Fruit fly (Drosophila melanogaster) whole organism, prepupa: ENCODE measurements around the gene eIF3g1.

Source experiments
- Blimp-1 ChIP-seq: fragments of 200-800 bp; sonication (Bioruptor generic); optimal IDR thresholded peaks from 3 replicates; lab custom pipeline; 2017; ENCODE audit warnings: missing biosample characterization, missing genetic modification characterization, mild to moderate bottlenecking, moderate library complexity, missing genetic modification reagents
- CG10631 ChIP-seq: fragments of 200-800 bp; sonication (Bioruptor generic); optimal IDR thresholded peaks from 2 replicates; lab custom pipeline; 2016; ENCODE audit warnings: missing biosample characterization, missing genetic modification characterization
- CG10669 ChIP-seq: fragments of 200-800 bp; sonication (Bioruptor generic); optimal IDR thresholded peaks from 3 replicates; lab custom pipeline; 2018; ENCODE audit warnings: missing biosample characterization, mild to moderate bottlenecking, missing genetic modification characterization, moderate library complexity
- CG11762 ChIP-seq: fragments of 200-800 bp; sonication (Bioruptor generic); optimal IDR thresholded peaks from 3 replicates; lab custom pipeline; 2016; ENCODE audit warnings: missing biosample characterization, missing genetic modification characterization; ENCODE audit not compliant: insufficient read depth
- CG11902 ChIP-seq: fragments of 200-800 bp; sonication (Bioruptor generic); optimal IDR thresholded peaks from 3 replicates; lab custom pipeline; 2016; ENCODE audit warnings: missing biosample characterization, missing genetic modification characterization
- CG15336 ChIP-seq: fragments of 200-800 bp; sonication (Bioruptor generic); IDR thresholded peaks from 2 replicates; pipeline ENCODE4 v1.3.6; 2022; ENCODE audit warnings: missing biosample characterization, missing genetic modification characterization
- CG1621 ChIP-seq: fragments of 200-800 bp; sonication (Bioruptor generic); optimal IDR thresholded peaks from 3 replicates; lab custom pipeline; 2018; ENCODE audit warnings: missing biosample characterization, mild to moderate bottlenecking, missing genetic modification characterization
- CG16779 ChIP-seq: fragments of 200-800 bp; sonication (Bioruptor generic); optimal IDR thresholded peaks from 3 replicates; lab custom pipeline; 2017; ENCODE audit warnings: missing biosample characterization, mild to moderate bottlenecking, missing genetic modification characterization
- CG3032 ChIP-seq: fragments of 200-800 bp; optimal IDR thresholded peaks from 2 replicates; lab custom pipeline; 2019; ENCODE audit warnings: missing biosample characterization, mild to moderate bottlenecking, missing genetic modification characterization, moderate library complexity
- CG31627 ChIP-seq: fragments of 200-800 bp; sonication (Bioruptor generic); optimal IDR thresholded peaks from 3 replicates; lab custom pipeline; 2016; ENCODE audit warnings: missing biosample characterization, missing genetic modification characterization
- CG32006 ChIP-seq: fragments of 200-800 bp; sonication (Bioruptor generic); optimal IDR thresholded peaks from 3 replicates; lab custom pipeline; 2017; ENCODE audit warnings: missing biosample characterization, mild to moderate bottlenecking, missing genetic modification characterization
- CG3919 ChIP-seq: fragments of 200-800 bp; sonication (Bioruptor generic); optimal IDR thresholded peaks from 3 replicates; lab custom pipeline; 2016; ENCODE audit warnings: missing biosample characterization, missing genetic modification characterization
- CG4318 ChIP-seq: fragments of 200-800 bp; sonication (Bioruptor generic); optimal IDR thresholded peaks from 3 replicates; lab custom pipeline; 2017; ENCODE audit warnings: missing biosample characterization, mild to moderate bottlenecking, missing genetic modification characterization
- CG6163 ChIP-seq: fragments of 200-800 bp; sonication (Bioruptor generic); IDR thresholded peaks from 3 replicates; pipeline ENCODE4 v1.3.6; 2022; ENCODE audit warnings: missing biosample characterization, missing genetic modification characterization
- CG6276 ChIP-seq: fragments of 200-800 bp; sonication (Bioruptor generic); optimal IDR thresholded peaks from 2 replicates; lab custom pipeline; 2017; ENCODE audit warnings: missing biosample characterization, mild to moderate bottlenecking, missing genetic modification characterization
- CG6792 ChIP-seq: fragments of 200-800 bp; sonication (Bioruptor generic); optimal IDR thresholded peaks from 3 replicates; lab custom pipeline; 2016; ENCODE audit warnings: missing biosample characterization, missing genetic modification characterization
- CG6808 ChIP-seq: fragments of 200-800 bp; sonication (Bioruptor generic); optimal IDR thresholded peaks from 3 replicates; lab custom pipeline; 2017; ENCODE audit warnings: missing biosample characterization, missing genetic modification characterization, mild to moderate bottlenecking, moderate library complexity, missing genetic modification reagents
- CG6854 ChIP-seq: fragments of 200-800 bp; sonication (Bioruptor generic); optimal IDR thresholded peaks from 2 replicates; lab custom pipeline; 2017; ENCODE audit warnings: missing biosample characterization, mild to moderate bottlenecking, missing genetic modification characterization
- CG7368 ChIP-seq: fragments of 200-800 bp; sonication (Bioruptor generic); optimal IDR thresholded peaks from 3 replicates; lab custom pipeline; 2016; ENCODE audit warnings: missing biosample characterization, missing genetic modification characterization
- CG8119 ChIP-seq: fragments of 200-800 bp; sonication (Bioruptor generic); IDR thresholded peaks from 3 replicates; pipeline ENCODE4 v1.3.6; 2022; ENCODE audit warnings: missing biosample characterization, missing genetic modification characterization
- CG8319 ChIP-seq: fragments of 200-800 bp; sonication (Bioruptor generic); optimal IDR thresholded peaks from 3 replicates; lab custom pipeline; 2016; ENCODE audit warnings: missing biosample characterization, missing genetic modification characterization
- CG8632 ChIP-seq: fragments of 200-800 bp; sonication (Bioruptor generic); optimal IDR thresholded peaks from 3 replicates; lab custom pipeline; 2016; ENCODE audit warnings: missing biosample characterization, missing genetic modification characterization
- CG9139 ChIP-seq: fragments of 200-800 bp; sonication (Bioruptor generic); optimal IDR thresholded peaks from 3 replicates; lab custom pipeline; 2017; ENCODE audit warnings: missing biosample characterization, mild to moderate bottlenecking, missing genetic modification characterization
- Ets21C ChIP-seq: fragments of 200-800 bp; sonication (Bioruptor generic); optimal IDR thresholded peaks from 3 replicates; lab custom pipeline; 2016; ENCODE audit warnings: missing biosample characterization, missing genetic modification characterization
- Ets96B ChIP-seq: fragments of 200-800 bp; optimal IDR thresholded peaks from 2 replicates; lab custom pipeline; 2019; ENCODE audit warnings: missing biosample characterization, mild to moderate bottlenecking, missing genetic modification characterization, moderate library complexity
- Gug ChIP-seq: fragments of 200-800 bp; sonication (Bioruptor generic); IDR thresholded peaks from 2 replicates; pipeline ENCODE4 v1.3.6; 2022; ENCODE audit warnings: missing biosample characterization, missing genetic modification characterization
- Hr38 ChIP-seq: sonication (Bioruptor generic); optimal IDR thresholded peaks from 2 replicates; lab custom pipeline; 2016; ENCODE audit warnings: missing biosample characterization, missing genetic modification characterization
- Hr4 ChIP-seq: fragments of 200-800 bp; sonication (Bioruptor generic); optimal IDR thresholded peaks from 3 replicates; lab custom pipeline; 2016; ENCODE audit warnings: missing biosample characterization, missing genetic modification characterization
- Lpt ChIP-seq: fragments of 200-800 bp; sonication (Bioruptor generic); optimal IDR thresholded peaks from 3 replicates; lab custom pipeline; 2016; ENCODE audit warnings: missing biosample characterization, missing genetic modification characterization
- OdsH ChIP-seq: fragments of 200-800 bp; sonication (Bioruptor generic); optimal IDR thresholded peaks from 3 replicates; lab custom pipeline; 2016; ENCODE audit warnings: missing biosample characterization, missing genetic modification characterization
- Smox ChIP-seq: fragments of 200-800 bp; sonication (Bioruptor generic); optimal IDR thresholded peaks from 3 replicates; lab custom pipeline; 2016; ENCODE audit warnings: missing biosample characterization, missing genetic modification characterization
- Sox102F ChIP-seq: fragments of 200-800 bp; sonication (Bioruptor generic); optimal IDR thresholded peaks from 2 replicates; lab custom pipeline; 2016; ENCODE audit warnings: missing biosample characterization, mild to moderate bottlenecking, missing genetic modification characterization
- Sox14 ChIP-seq: fragments of 200-800 bp; sonication (Bioruptor generic); optimal IDR thresholded peaks from 3 replicates; lab custom pipeline; 2016; ENCODE audit warnings: missing biosample characterization, missing genetic modification characterization
- Sox15 ChIP-seq: fragments of 200-800 bp; sonication (Bioruptor generic); optimal IDR thresholded peaks from 3 replicates; lab custom pipeline; 2016; ENCODE audit warnings: missing biosample characterization, missing genetic modification characterization
- acj6 ChIP-seq: fragments of 200-800 bp; sonication (Bioruptor generic); optimal IDR thresholded peaks from 3 replicates; lab custom pipeline; 2016; ENCODE audit warnings: missing biosample characterization, missing genetic modification characterization
- cyc ChIP-seq: fragments of 200-800 bp; sonication (Bioruptor generic); optimal IDR thresholded peaks from 3 replicates; lab custom pipeline; 2016; ENCODE audit warnings: missing biosample characterization, missing genetic modification characterization
- dsx ChIP-seq: fragments of 200-800 bp; optimal IDR thresholded peaks from 3 replicates; lab custom pipeline; 2019; ENCODE audit warnings: missing biosample characterization, mild to moderate bottlenecking, missing genetic modification characterization, moderate library complexity; ENCODE audit not compliant: poor library complexity, severe bottlenecking
- eg ChIP-seq: fragments of 200-800 bp; sonication (Bioruptor generic); IDR thresholded peaks from 3 replicates; pipeline ENCODE4 v1.3.6; 2022; ENCODE audit warnings: missing biosample characterization, missing genetic modification characterization
- esn ChIP-seq: fragments of 200-800 bp; sonication (Bioruptor generic); optimal IDR thresholded peaks from 2 replicates; lab custom pipeline; 2016; ENCODE audit warnings: missing biosample characterization, mild to moderate bottlenecking, missing genetic modification characterization, moderate library complexity
- fd85E ChIP-seq: fragments of 200-800 bp; sonication (Bioruptor generic); optimal IDR thresholded peaks from 3 replicates; lab custom pipeline; 2016; ENCODE audit warnings: missing biosample characterization, missing genetic modification characterization
- fkh ChIP-seq: fragments of 200-800 bp; sonication (Bioruptor generic); optimal IDR thresholded peaks from 3 replicates; lab custom pipeline; 2017; ENCODE audit warnings: missing biosample characterization, mild to moderate bottlenecking, missing genetic modification characterization, moderate library complexity
- lz ChIP-seq: fragments of 200-800 bp; sonication (Bioruptor generic); optimal IDR thresholded peaks from 3 replicates; lab custom pipeline; 2016; ENCODE audit warnings: missing biosample characterization, missing genetic modification characterization
- pdm3 ChIP-seq: fragments of 200-800 bp; sonication (Bioruptor generic); optimal IDR thresholded peaks from 3 replicates; lab custom pipeline; 2016; ENCODE audit warnings: missing biosample characterization, missing genetic modification characterization
- ss ChIP-seq, 2 experiments: fragments of 200-800 bp; sonication (Bioruptor generic); optimal IDR thresholded peaks; 2 replicates in 1 of 2; 3 replicates in 1 of 2; lab custom pipeline; 2017 to 2018; ENCODE audit warnings: mild to moderate bottlenecking in 2 of 2, missing biosample characterization in 2 of 2, missing genetic modification characterization in 2 of 2, moderate library complexity in 1 of 2
- vri ChIP-seq: fragments of 200-800 bp; sonication (Bioruptor generic); optimal IDR thresholded peaks from 3 replicates; lab custom pipeline; 2016; ENCODE audit warnings: missing biosample characterization, mild to moderate bottlenecking, missing genetic modification characterization

The eIF3g1 gene

DNA sequence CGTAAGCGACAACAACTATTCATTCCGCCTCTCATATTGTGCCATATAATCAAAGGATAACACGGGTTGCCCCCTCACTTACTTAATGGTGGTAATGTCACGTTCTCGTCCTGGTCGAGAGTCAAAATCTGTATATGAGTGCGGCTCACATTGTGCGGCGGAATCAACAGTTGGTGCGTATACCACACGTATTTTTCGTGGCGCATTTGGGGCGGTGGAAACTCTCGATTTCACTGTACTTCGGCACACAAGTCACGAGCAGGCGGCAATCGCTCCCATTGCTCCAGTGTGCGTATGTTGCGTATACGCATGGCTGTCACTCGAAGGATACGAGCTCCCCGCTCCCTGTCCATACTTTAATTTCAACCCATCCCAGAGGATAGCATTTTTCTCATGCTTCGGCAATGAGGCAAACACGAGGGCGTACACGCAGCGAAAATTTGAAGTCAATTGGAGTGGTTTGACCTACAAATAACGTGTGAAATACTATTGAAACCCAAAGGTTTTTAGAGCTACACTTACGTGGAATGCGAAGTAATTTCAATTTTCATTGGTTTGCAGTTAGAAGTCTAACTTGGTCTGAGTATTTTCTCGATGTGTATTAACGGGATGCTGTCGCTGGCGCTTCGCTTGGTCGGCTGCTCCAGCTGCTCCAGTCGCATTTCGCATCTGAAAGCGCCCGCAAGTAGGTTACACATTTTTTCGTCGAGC is 28.2 kb downstream of the eIF3g1 start (continued):
- TF ChIP-seq Lpt (GFP tag; lab: Kevin White, UChicago), result no peak
- peak; percentile 58 for TF ChIP-seq CG32006 (GFP tag; lab: Kevin White, UChicago)
- peak; percentile 15 for TF ChIP-seq CG4318 (GFP tag; lab: Kevin White, UChicago)
- TF ChIP-seq CG3919 (GFP tag; lab: Kevin White, UChicago), result peak; percentile 9
- TF ChIP-seq CG10669 (GFP tag; lab: Kevin White, UChicago), result peak; percentile 5
- no peak for TF ChIP-seq CG8319 (GFP tag; lab: Kevin White, UChicago)
- peak; percentile 39 for TF ChIP-seq CG7368
- no peak for TF ChIP-seq CG11902 (GFP tag; lab: Kevin White, UChicago)
- 0 out of 2 replicates have a peak, but pooled peaks have one; percentile 28 for TF ChIP-seq CG15336 (GFP tag; lab: Robert Waterston, UW)
- no peak for TF ChIP-seq dsx (GFP tag; lab: Kevin White, UChicago)
- no peak for TF ChIP-seq ss (GFP tag; optimal IDR thresholded peaks at IDR 0.05; lab: Kevin White, UChicago)
- TF ChIP-seq acj6, result peak; percentile 1
- TF ChIP-seq eg (GFP tag; lab: Robert Waterston, UW), result peak; percentile 68
- TF ChIP-seq CG6854 (GFP tag; lab: Kevin White, UChicago), result no peak
- TF ChIP-seq CG11762 (GFP tag; lab: Kevin White, UChicago), result no peak
- TF ChIP-seq cyc (GFP tag; lab: Kevin White, UChicago), result peak; percentile 3
- TF ChIP-seq CG8119 (GFP tag; lab: Robert Waterston, UW), result peak; percentile 34; the same call in 1 of the 3 replicates
- no peak for TF ChIP-seq fd85E (GFP tag; lab: Kevin White, UChicago)
- no peak for TF ChIP-seq CG9139
- TF ChIP-seq Hr4 (GFP tag; lab: Kevin White, UChicago), result peak; percentile 53
- TF ChIP-seq Ets21C, result no peak
- TF ChIP-seq Smox (GFP tag; lab: Kevin White, UChicago), result peak; percentile 8
- TF ChIP-seq Sox14 (GFP tag; lab: Kevin White, UChicago), result no peak
- no peak for TF ChIP-seq Sox102F (GFP tag; lab: Kevin White, UChicago)
- TF ChIP-seq CG6163 (GFP tag; lab: Robert Waterston, UW), result peak; percentile 62; the same call in 2 of the 3 replicates
- TF ChIP-seq CG6792, result no peak
- TF ChIP-seq Gug (GFP tag; lab: Robert Waterston, UW), result peak; percentile 50
- no peak for TF ChIP-seq Ets96B
- TF ChIP-seq vri, result no peak
- no peak for TF ChIP-seq Sox15 (GFP tag; lab: Kevin White, UChicago)
- no peak for TF ChIP-seq CG8632
- peak; percentile 45 for TF ChIP-seq OdsH
- no peak for TF ChIP-seq Hr38 (GFP tag; lab: Kevin White, UChicago)
- no peak for TF ChIP-seq CG31627
- peak; percentile 28 for TF ChIP-seq esn
- TF ChIP-seq CG16779 (tag; lab: Kevin White, UChicago), result no peak
- no peak for TF ChIP-seq CG3032 (tag; lab: Kevin White, UChicago)
- TF ChIP-seq pdm3, result peak; percentile 41

- TF ChIP-seq fkh (GFP tag; lab: Kevin White, UChicago), result no peak
- no peak for TF ChIP-seq OdsH
- no peak for TF ChIP-seq CG7368
- no peak for TF ChIP-seq CG3919 (GFP tag; lab: Kevin White, UChicago)
- TF ChIP-seq dsx (GFP tag; lab: Kevin White, UChicago), result no peak
- no peak for TF ChIP-seq CG11762 (GFP tag; lab: Kevin White, UChicago)
- no peak for TF ChIP-seq lz (GFP tag; lab: Kevin White, UChicago)
- no peak for TF ChIP-seq CG10631 (GFP tag; lab: Kevin White, UChicago)
- no peak for TF ChIP-seq fd85E (GFP tag; lab: Kevin White, UChicago)
- TF ChIP-seq CG4318 (GFP tag; lab: Kevin White, UChicago), result no peak
- no peak for TF ChIP-seq Blimp-1
- TF ChIP-seq Sox102F (GFP tag; lab: Kevin White, UChicago), result no peak
- TF ChIP-seq Ets96B, result no peak
- TF ChIP-seq CG1621, result no peak
- TF ChIP-seq CG6808 (GFP tag; lab: Kevin White, UChicago), result no peak
- no peak for TF ChIP-seq pdm3
- no peak for TF ChIP-seq CG6854 (GFP tag; lab: Kevin White, UChicago)
- TF ChIP-seq CG6276 (GFP tag; lab: Kevin White, UChicago), result no peak
- no peak for TF ChIP-seq CG32006 (GFP tag; lab: Kevin White, UChicago)
- TF ChIP-seq, all 60 proteins: peak for 0
Measured at dm6 chrX:2580319-2581008, 29.7 kb downstream of the eIF3g1 start, which contains the start of the genes Vha36-3 and AANATL7. Gene Vha36-3 (minus strand): TSS chrX:2580560. Gene AANATL7 (plus strand): TSS chrX:2580958.
